Fruit fly (Drosophila melanogaster): ENCODE measurements around the gene Ran-like.

DNA sequence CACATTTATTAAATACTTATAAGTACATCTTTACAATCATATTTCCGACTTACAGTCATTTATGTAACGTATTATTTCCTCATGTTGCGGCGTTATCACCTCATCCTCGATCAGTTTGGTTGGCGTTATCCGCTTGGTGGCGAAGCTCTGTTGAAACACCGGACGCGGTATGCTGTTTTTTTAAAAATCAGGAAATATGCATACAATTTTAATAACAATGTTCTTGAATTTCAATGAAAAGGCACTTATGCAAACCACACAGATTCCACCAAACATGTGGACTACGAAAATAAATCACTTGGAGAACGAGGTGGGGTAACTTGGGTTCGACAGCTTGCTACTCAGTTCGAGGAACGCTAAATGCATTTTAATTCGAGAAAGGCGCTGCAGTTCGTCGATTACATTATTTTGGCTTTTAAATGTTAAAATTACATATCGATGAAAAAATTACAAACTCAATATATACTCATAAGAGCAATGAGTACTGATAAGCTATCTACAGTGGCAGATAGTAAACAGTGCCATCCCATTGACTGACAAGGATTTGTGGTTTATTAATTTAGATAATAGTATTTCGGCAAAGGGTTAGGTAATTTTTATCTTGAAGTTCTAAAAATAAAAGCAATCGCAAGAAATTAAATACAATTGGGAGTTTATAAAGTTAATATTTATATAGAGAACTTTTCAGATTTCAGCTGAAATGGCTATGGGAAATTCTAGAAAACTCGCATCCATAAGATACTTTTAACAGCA, 21.1 kb upstream of the Ran-like start:
- TF ChIP-seq CG8478 (optimal IDR thresholded peaks at IDR 0.05) (no peak), CTCF (optimal IDR thresholded peaks at IDR 0.05) (no peak)

All from S2 (cell line).